Worm (Caenorhabditis elegans) whole organism, mixed stage, embryonic: Measurements from ENCODE around the gene F53F1.2.

Experiments used
- bed-3 ChIP-seq: fragments of 200-800 bp; sonication (Bioruptor generic); optimal IDR thresholded peaks from 3 replicates; lab custom pipeline; 2018; ENCODE audit warnings: mild to moderate bottlenecking, missing genetic modification characterization, moderate library complexity, missing compliant biosample characterization
- nhr-28 ChIP-seq: fragments of 150-350 bp; optimal IDR thresholded peaks from 2 replicates; lab custom pipeline; 2014; ENCODE audit warnings: missing biosample characterization, missing genetic modification characterization

- TF ChIP-seq bed-3 (no peak), nhr-28 (tag; lab: Kevin White, UChicago) (no peak)
These were observed 4.8 kb downstream of the F53F1.2 start for ce11 chrV:13411225-13411991.
